Fruit fly (Drosophila melanogaster) whole organism, embryonic: ENCODE measurements around the gene PNKP.
A peak's percentile ranks its signal among the peaks of the same experiment; 100 is the strongest.

Experiments
- Atf-2 ChIP-seq: fragments of 200-800 bp; sonication (Bioruptor generic); optimal IDR thresholded peaks from 2 replicates; lab custom pipeline; 2016; ENCODE audit warnings: missing biosample characterization, missing genetic modification characterization
- Blimp-1 ChIP-seq: fragments of 200-800 bp; sonication (Bioruptor generic); optimal IDR thresholded peaks from 3 replicates; lab custom pipeline; 2018; ENCODE audit warnings: missing biosample characterization, missing genetic modification characterization, mild to moderate bottlenecking, moderate library complexity, missing genetic modification reagents
- CG10979 ChIP-seq: fragments of 200-800 bp; sonication (Bioruptor generic); optimal IDR thresholded peaks from 2 replicates; lab custom pipeline; 2018; ENCODE audit warnings: missing biosample characterization, mild to moderate bottlenecking, missing genetic modification characterization, moderate library complexity
- CG11398 ChIP-seq: fragments of 200-800 bp; sonication (Bioruptor generic); optimal IDR thresholded peaks from 2 replicates; lab custom pipeline; 2016; ENCODE audit warnings: missing biosample characterization, missing genetic modification characterization
- CG12236 ChIP-seq: fragments of 200-800 bp; sonication (Bioruptor generic); optimal IDR thresholded peaks from 2 replicates; lab custom pipeline; 2016; ENCODE audit warnings: missing biosample characterization, missing genetic modification characterization
- CG12659 ChIP-seq: fragments of 200-800 bp; sonication (Bioruptor generic); optimal IDR thresholded peaks from 3 replicates; lab custom pipeline; 2017; ENCODE audit warnings: mild to moderate bottlenecking, missing biosample characterization, missing genetic modification reagents, missing genetic modification characterization
- CG14710 ChIP-seq: fragments of 200-800 bp; sonication (Bioruptor generic); optimal IDR thresholded peaks from 3 replicates; lab custom pipeline; 2019; ENCODE audit warnings: missing biosample characterization, mild to moderate bottlenecking, missing genetic modification characterization, moderate library complexity
- CG15696 ChIP-seq: fragments of 200-800 bp; sonication (Bioruptor generic); optimal IDR thresholded peaks from 2 replicates; lab custom pipeline; 2019; ENCODE audit warnings: missing biosample characterization, mild to moderate bottlenecking, missing genetic modification characterization, moderate library complexity
- CG17359 ChIP-seq: fragments of 200-800 bp; sonication (Bioruptor generic); optimal IDR thresholded peaks from 3 replicates; lab custom pipeline; 2018; ENCODE audit warnings: missing biosample characterization, mild to moderate bottlenecking, missing genetic modification characterization, moderate library complexity
- CG17568 ChIP-seq: fragments of 200-800 bp; sonication (Bioruptor generic); optimal IDR thresholded peaks from 2 replicates; lab custom pipeline; 2018; ENCODE audit warnings: missing biosample characterization, mild to moderate bottlenecking, missing genetic modification characterization, moderate library complexity
- CG17612 ChIP-seq: fragments of 200-800 bp; sonication (Bioruptor generic); IDR thresholded peaks from 2 replicates; pipeline ENCODE4 v1.3.6; 2022; ENCODE audit warnings: missing biosample characterization, missing genetic modification characterization
- CG18619 ChIP-seq: fragments of 200-800 bp; sonication (Bioruptor generic); optimal IDR thresholded peaks from 3 replicates; lab custom pipeline; 2017; ENCODE audit warnings: missing biosample characterization, mild to moderate bottlenecking, missing genetic modification characterization
- CG2712 ChIP-seq: fragments of 200-800 bp; optimal IDR thresholded peaks from 3 replicates; lab custom pipeline; 2019; ENCODE audit warnings: missing biosample characterization, mild to moderate bottlenecking, missing genetic modification characterization, moderate library complexity
- CG31365 ChIP-seq: fragments of 200-800 bp; sonication (Bioruptor generic); optimal IDR thresholded peaks from 2 replicates; lab custom pipeline; 2018; ENCODE audit warnings: missing biosample characterization, mild to moderate bottlenecking, missing genetic modification characterization
- CG32772 ChIP-seq: fragments of 200-800 bp; sonication (Bioruptor generic); IDR thresholded peaks from 2 replicates; pipeline ENCODE4 v1.3.6; 2022; ENCODE audit warnings: missing biosample characterization, missing genetic modification characterization
- CG4707 ChIP-seq: fragments of 200-800 bp; sonication (Bioruptor generic); optimal IDR thresholded peaks from 2 replicates; lab custom pipeline; 2018; ENCODE audit warnings: missing biosample characterization, mild to moderate bottlenecking, missing genetic modification characterization, moderate library complexity
- CG6765 ChIP-seq: fragments of 200-800 bp; sonication (Bioruptor generic); optimal IDR thresholded peaks from 3 replicates; lab custom pipeline; 2017; ENCODE audit warnings: missing biosample characterization, mild to moderate bottlenecking, missing genetic modification characterization
- CG7357 ChIP-seq: fragments of 200-800 bp; sonication (Bioruptor generic); IDR thresholded peaks from 3 replicates; pipeline ENCODE4 v1.3.6; 2022; ENCODE audit warnings: missing biosample characterization, missing genetic modification characterization
- CG7928 ChIP-seq: fragments of 200-800 bp; sonication (Bioruptor generic); optimal IDR thresholded peaks from 2 replicates; lab custom pipeline; 2017; ENCODE audit warnings: missing biosample characterization, mild to moderate bottlenecking, missing genetic modification characterization
- CG8944 ChIP-seq: fragments of 200-800 bp; sonication (Bioruptor generic); optimal IDR thresholded peaks from 3 replicates; lab custom pipeline; 2016; ENCODE audit warnings: missing biosample characterization, missing genetic modification characterization
- CTCF ChIP-seq: fragments of 200-800 bp; sonication (Bioruptor generic); optimal IDR thresholded peaks from 2 replicates; lab custom pipeline; 2017; ENCODE audit warnings: missing biosample characterization, mild to moderate bottlenecking, missing genetic modification characterization, moderate library complexity
- D19A ChIP-seq: fragments of 200-800 bp; optimal IDR thresholded peaks from 3 replicates; lab custom pipeline; 2019; ENCODE audit warnings: missing biosample characterization, mild to moderate bottlenecking, missing genetic modification characterization, moderate library complexity
- Dp ChIP-seq: fragments of 200-800 bp; sonication (Bioruptor generic); optimal IDR thresholded peaks from 2 replicates; lab custom pipeline; 2018; ENCODE audit warnings: missing biosample characterization, mild to moderate bottlenecking, missing genetic modification characterization, moderate library complexity
- Hey ChIP-seq: fragments of 200-800 bp; sonication (Bioruptor generic); optimal IDR thresholded peaks from 3 replicates; lab custom pipeline; 2018; ENCODE audit warnings: missing biosample characterization, mild to moderate bottlenecking, missing genetic modification characterization
- Max ChIP-seq: fragments of 200-800 bp; sonication (Bioruptor generic); optimal IDR thresholded peaks from 2 replicates; lab custom pipeline; 2016; ENCODE audit warnings: missing biosample characterization, mild to moderate bottlenecking, missing genetic modification characterization
- Med ChIP-seq: fragments of 200-800 bp; sonication (Bioruptor generic); peaks from one replicate; lab custom pipeline; 2016; ENCODE audit warnings: missing biosample characterization, missing genetic modification characterization, mild to moderate bottlenecking, inconsistent platforms, moderate library complexity
- NC2α ChIP-seq: fragments of 200-800 bp; sonication (Bioruptor generic); optimal IDR thresholded peaks from 2 replicates; lab custom pipeline; 2016; ENCODE audit warnings: missing biosample characterization, missing genetic modification characterization
- Sox100B ChIP-seq: fragments of 200-800 bp; sonication (Bioruptor generic); optimal IDR thresholded peaks from 3 replicates; lab custom pipeline; 2018; ENCODE audit warnings: missing biosample characterization, mild to moderate bottlenecking, missing genetic modification characterization
- Sry-β ChIP-seq: fragments of 200-800 bp; sonication (Bioruptor generic); optimal IDR thresholded peaks from 2 replicates; lab custom pipeline; 2018; ENCODE audit warnings: missing biosample characterization, mild to moderate bottlenecking, missing genetic modification characterization, moderate library complexity
- ab ChIP-seq: fragments of 200-800 bp; sonication (Bioruptor generic); optimal IDR thresholded peaks from 2 replicates; lab custom pipeline; 2016; ENCODE audit warnings: missing biosample characterization, missing genetic modification characterization
- abd-A ChIP-seq: fragments of 200-800 bp; sonication (Bioruptor generic); optimal IDR thresholded peaks from 3 replicates; lab custom pipeline; 2019; ENCODE audit warnings: missing biosample characterization, mild to moderate bottlenecking, missing genetic modification characterization, moderate library complexity
- ase ChIP-seq: fragments of 200-800 bp; sonication (Bioruptor generic); IDR thresholded peaks from 3 replicates; pipeline ENCODE4 v1.3.6; 2022; ENCODE audit warnings: missing biosample characterization, missing genetic modification characterization
- bcd ChIP-seq: fragments of 200-800 bp; sonication (Bioruptor generic); optimal IDR thresholded peaks from 2 replicates; lab custom pipeline; 2017; ENCODE audit warnings: missing biosample characterization, mild to moderate bottlenecking, missing genetic modification characterization
- danr ChIP-seq: fragments of 200-800 bp; sonication (Bioruptor generic); IDR thresholded peaks from 2 replicates; pipeline ENCODE4 v1.3.6; 2022; ENCODE audit warnings: missing biosample characterization, missing genetic modification characterization
- disco-r ChIP-seq: fragments of 200-800 bp; sonication (Bioruptor generic); optimal IDR thresholded peaks from 2 replicates; lab custom pipeline; 2016; ENCODE audit warnings: missing biosample characterization, missing genetic modification characterization
- exex ChIP-seq: fragments of 200-800 bp; sonication (Bioruptor generic); optimal IDR thresholded peaks from 4 replicates; lab custom pipeline; 2018; ENCODE audit warnings: missing biosample characterization, mild to moderate bottlenecking, missing genetic modification characterization, moderate library complexity
- fd96Cb ChIP-seq: fragments of 200-800 bp; sonication (Bioruptor generic); optimal IDR thresholded peaks from 2 replicates; lab custom pipeline; 2018; ENCODE audit warnings: missing biosample characterization, mild to moderate bottlenecking, missing genetic modification characterization, moderate library complexity
- fru ChIP-seq: fragments of >200 bp; optimal IDR thresholded peaks from 2 replicates; lab custom pipeline; 2017
- fu2 ChIP-seq: fragments of 200-800 bp; sonication (Bioruptor generic); optimal IDR thresholded peaks from 2 replicates; lab custom pipeline; 2016; ENCODE audit warnings: missing biosample characterization, missing genetic modification characterization
- ham ChIP-seq: fragments of 200-800 bp; sonication (Bioruptor generic); IDR thresholded peaks from 2 replicates; pipeline ENCODE4 v1.3.6; 2022; ENCODE audit warnings: missing biosample characterization, missing genetic modification characterization
- jigr1 ChIP-seq: fragments of 200-800 bp; sonication (Bioruptor generic); IDR thresholded peaks from 3 replicates; pipeline ENCODE4 v1.3.6; 2022; ENCODE audit warnings: missing biosample characterization, missing genetic modification characterization
- jing ChIP-seq: fragments of 200-800 bp; sonication (Bioruptor generic); optimal IDR thresholded peaks from 2 replicates; lab custom pipeline; 2018; ENCODE audit warnings: missing biosample characterization, mild to moderate bottlenecking, missing genetic modification characterization
- maf-S ChIP-seq: fragments of 200-800 bp; sonication (Bioruptor generic); optimal IDR thresholded peaks from 2 replicates; lab custom pipeline; 2016; ENCODE audit warnings: missing biosample characterization, missing genetic modification characterization
- mld ChIP-seq: fragments of 200-800 bp; sonication (Bioruptor generic); IDR thresholded peaks from 3 replicates; pipeline ENCODE4 v1.3.6; 2022; ENCODE audit warnings: missing biosample characterization, missing genetic modification characterization; ENCODE audit not compliant: partially characterized antibody
- row ChIP-seq: fragments of 200-800 bp; sonication (Bioruptor generic); IDR thresholded peaks from 3 replicates; pipeline ENCODE4 v1.3.6; 2022; ENCODE audit warnings: missing biosample characterization, missing genetic modification characterization
- shn ChIP-seq: fragments of 200-800 bp; sonication (Bioruptor generic); optimal IDR thresholded peaks from 3 replicates; lab custom pipeline; 2016; ENCODE audit warnings: missing biosample characterization, missing genetic modification characterization
- sqz ChIP-seq: fragments of 200-800 bp; sonication (Bioruptor generic); optimal IDR thresholded peaks from 3 replicates; lab custom pipeline; 2018; ENCODE audit warnings: missing biosample characterization, mild to moderate bottlenecking, missing genetic modification characterization
- stwl ChIP-seq: fragments of 200-800 bp; sonication (Bioruptor generic); optimal IDR thresholded peaks from 3 replicates; lab custom pipeline; 2018; ENCODE audit warnings: missing biosample characterization, mild to moderate bottlenecking, missing genetic modification characterization, moderate library complexity
- tap ChIP-seq: fragments of 200-800 bp; optimal IDR thresholded peaks from 3 replicates; lab custom pipeline; 2019; ENCODE audit warnings: missing biosample characterization, mild to moderate bottlenecking, missing genetic modification characterization, moderate library complexity
- tin ChIP-seq: fragments of 200-800 bp; sonication (Bioruptor generic); optimal IDR thresholded peaks from 3 replicates; lab custom pipeline; 2016; ENCODE audit warnings: missing biosample characterization, missing genetic modification characterization
- toy ChIP-seq: fragments of 200-800 bp; sonication (Bioruptor generic); IDR thresholded peaks from 2 replicates; pipeline ENCODE4 v1.3.6; 2022; ENCODE audit warnings: missing biosample characterization, missing genetic modification characterization
- vvl ChIP-seq: fragments of 200-800 bp; sonication (Bioruptor generic); IDR thresholded peaks from 2 replicates; pipeline ENCODE4 v1.3.6; 2022; ENCODE audit warnings: missing biosample characterization, missing genetic modification characterization

Gene PNKP

DNA sequence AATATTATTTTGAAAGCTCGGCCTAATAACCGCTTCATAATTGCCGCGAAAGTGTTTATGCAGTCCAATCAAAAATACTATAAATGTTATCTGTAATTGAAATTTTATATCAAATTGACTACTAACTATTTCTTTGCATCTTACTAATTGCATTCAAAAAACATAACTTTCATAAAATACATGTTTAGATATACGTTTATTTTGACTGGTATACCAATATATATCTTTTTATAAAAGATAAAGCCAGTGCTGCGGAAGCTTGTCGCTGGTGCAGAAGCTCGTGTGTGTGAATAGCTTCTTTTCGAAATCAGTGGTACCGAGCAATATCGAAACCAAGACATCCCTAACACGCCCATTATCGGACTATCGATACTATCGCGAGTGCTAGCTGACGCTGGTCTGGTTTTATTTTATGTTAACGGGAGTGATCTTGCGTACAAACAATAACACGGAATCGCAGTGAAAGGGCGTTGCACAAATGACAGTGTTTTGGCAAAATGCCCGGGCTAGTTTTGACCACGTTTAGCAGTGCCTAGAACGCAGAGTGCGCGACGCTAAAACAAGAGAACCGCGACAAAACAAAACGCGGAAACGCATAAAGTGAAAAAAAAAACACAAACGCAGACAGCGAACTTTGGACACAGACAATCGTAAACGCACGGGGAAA is 6.3 kb upstream of the PNKP start, which contains the start of gene Atg13 (continued):
- peak; percentile 45 for TF ChIP-seq CG2712 (tag; lab: Kevin White, UChicago)
- TF ChIP-seq Sox100B (GFP tag; lab: Kevin White, UChicago): no peak
- TF ChIP-seq CG7928: no peak
- no peak for TF ChIP-seq ham (GFP tag; lab: Robert Waterston, UW)
- TF ChIP-seq stwl (tag; lab: Kevin White, UChicago): peak; percentile 25
- no peak for TF ChIP-seq bcd
- no peak for TF ChIP-seq jing (GFP tag; lab: Kevin White, UChicago)
- no peak for TF ChIP-seq CG17359
- no peak for TF ChIP-seq toy (GFP tag; lab: Robert Waterston, UW)
- TF ChIP-seq CG12659 (GFP tag; lab: Kevin White, UChicago): peak; percentile 58
- TF ChIP-seq CTCF (GFP tag; lab: Kevin White, UChicago): no peak
- peak; percentile 49 for TF ChIP-seq sqz (GFP tag; lab: Kevin White, UChicago)
- peak; percentile 39 for TF ChIP-seq tin (GFP tag; lab: Kevin White, UChicago)
- no peak for TF ChIP-seq CG32772 (GFP tag; lab: Robert Waterston, UW)
- no peak for TF ChIP-seq tap (tag; lab: Kevin White, UChicago)
- TF ChIP-seq jigr1: no peak
- TF ChIP-seq danr (GFP tag; lab: Robert Waterston, UW): no peak
- TF ChIP-seq CG11398 (GFP tag; lab: Kevin White, UChicago): no peak
- TF ChIP-seq Sry-β (GFP tag; lab: Kevin White, UChicago): peak; percentile 11
- no peak for TF ChIP-seq CG17612 (GFP tag; lab: Robert Waterston, UW)
- TF ChIP-seq CG4707 (GFP tag; lab: Kevin White, UChicago): no peak
- peak; percentile 51 for TF ChIP-seq Dp (GFP tag; lab: Kevin White, UChicago)
- TF ChIP-seq ab: no peak
- no peak for TF ChIP-seq CG31365
- TF ChIP-seq CG7357 (GFP tag; lab: Robert Waterston, UW): peak; percentile 93
- TF ChIP-seq fd96Cb (tag; lab: Kevin White, UChicago): no peak
- TF ChIP-seq Atf-2 (GFP tag; lab: Kevin White, UChicago): no peak
- no peak for TF ChIP-seq Hey (tag; lab: Kevin White, UChicago)
- TF ChIP-seq ase: no peak
- TF ChIP-seq fu2 (GFP tag; lab: Kevin White, UChicago): no peak
- peak; percentile 2 for TF ChIP-seq Blimp-1 (GFP tag; lab: Kevin White, UChicago)
- no peak for TF ChIP-seq NC2α
- TF ChIP-seq shn (GFP tag; lab: Kevin White, UChicago): no peak
- TF ChIP-seq row (GFP tag; lab: Robert Waterston, UW): peak; percentile 82
- no peak for TF ChIP-seq disco-r (GFP tag; lab: Kevin White, UChicago)
- TF ChIP-seq D19A: no peak
- no peak for TF ChIP-seq fru (lab: Kevin White, UChicago)
- TF ChIP-seq mld (GFP tag; lab: Robert Waterston, UW): peak; percentile 76; the same call in 2 of the 3 replicates
- no peak for TF ChIP-seq CG17568
- no peak for TF ChIP-seq CG12236 (GFP tag; lab: Kevin White, UChicago)
- TF ChIP-seq CG18619 (GFP tag; lab: Kevin White, UChicago): no peak
- TF ChIP-seq CG8944: no peak
- peak; percentile 75 for TF ChIP-seq Med
- TF ChIP-seq CG14710: peak; percentile 81
- TF ChIP-seq vvl (GFP tag; lab: Robert Waterston, UW): no peak
- TF ChIP-seq CG15696 (tag; lab: Kevin White, UChicago): peak; percentile 29
- TF ChIP-seq abd-A (tag; lab: Kevin White, UChicago): no peak
- no peak for TF ChIP-seq exex (tag; lab: Kevin White, UChicago)
- no peak for TF ChIP-seq Max (GFP tag; lab: Kevin White, UChicago)
- no peak for TF ChIP-seq maf-S (GFP tag; lab: Kevin White, UChicago)
- TF ChIP-seq CG6765: no peak
- TF ChIP-seq CG10979 (tag; lab: Kevin White, UChicago): no peak
